Worm (Caenorhabditis elegans) whole organism, L1 larva: ENCODE measurements around the gene F29C12.6.
A peak's percentile ranks its signal among the peaks of the same experiment; 100 is the strongest.
"Not testable (repeated sequence)": the region's sequence is repeated elsewhere in the genome, so short reads cannot be mapped to it uniquely, and the experiment has no call there.

ENCODE experiments used
- C04F5.9 ChIP-seq: sonication (generic microtip); optimal IDR thresholded peaks from 2 replicates; lab custom pipeline; 2016; ENCODE audit warnings: missing genetic modification characterization, missing compliant biosample characterization
- C16A3.4 ChIP-seq: fragments of 150-350 bp; optimal IDR thresholded peaks from 2 replicates; lab custom pipeline; 2014; ENCODE audit warnings: missing biosample characterization, missing genetic modification characterization
- C34B4.2 ChIP-seq: sonication (generic microtip); optimal IDR thresholded peaks from 2 replicates; lab custom pipeline; 2017; ENCODE audit warnings: mild to moderate bottlenecking, missing genetic modification characterization, missing compliant biosample characterization
- F16B12.6 ChIP-seq: fragments of 150-350 bp; optimal IDR thresholded peaks from 2 replicates; lab custom pipeline; 2014; ENCODE audit warnings: missing biosample characterization, missing genetic modification characterization
- Y116A8C.19 ChIP-seq: sonication (generic microtip); optimal IDR thresholded peaks from 2 replicates; lab custom pipeline; 2016; ENCODE audit warnings: missing compliant biosample characterization, missing genetic modification characterization, borderline replicate concordance
- alr-1 ChIP-seq: fragments of 200-800 bp; sonication (Bioruptor generic); optimal IDR thresholded peaks from 2 replicates; lab custom pipeline; 2018; ENCODE audit warnings: borderline replicate concordance, mild to moderate bottlenecking, missing genetic modification characterization, missing compliant biosample characterization
- aly-2 ChIP-seq: fragments of 150-350 bp; optimal IDR thresholded peaks from 2 replicates; lab custom pipeline; 2014; ENCODE audit warnings: missing biosample characterization, missing genetic modification characterization
- blmp-1 ChIP-seq: fragments of 150-350 bp; optimal IDR thresholded peaks from 2 replicates; lab custom pipeline; 2014; ENCODE audit warnings: missing biosample characterization, missing genetic modification characterization
- ceh-82 ChIP-seq, 3 experiments: fragments of 150-350 bp in 1 of 3; sonication (generic microtip) in 2 of 3; optimal IDR thresholded peaks; 2 replicates each; lab custom pipeline; 2014 to 2017; ENCODE audit warnings: missing biosample characterization in 3 of 3, missing genetic modification characterization in 3 of 3
- ceh-90 ChIP-seq: sonication (generic microtip); optimal IDR thresholded peaks from 2 replicates; lab custom pipeline; 2016; ENCODE audit warnings: missing genetic modification characterization, missing compliant biosample characterization
- dsc-1 ChIP-seq: sonication (generic microtip); optimal IDR thresholded peaks from 2 replicates; lab custom pipeline; 2016; ENCODE audit warnings: mild to moderate bottlenecking, missing genetic modification characterization, missing compliant biosample characterization
- efl-1 ChIP-seq, 4 experiments: fragments of 150-350 bp; optimal IDR thresholded peaks in 3 of 4; peaks in 1 of 4; 1 replicate in 1 of 4; 2 replicates in 3 of 4; lab custom pipeline; 2014; ENCODE audit warnings: missing biosample characterization in 2 of 4, missing genetic modification characterization in 2 of 4, missing genetic modification reagents in 2 of 4
- efl-3 ChIP-seq: fragments of 200-800 bp; sonication (Bioruptor generic); optimal IDR thresholded peaks from 2 replicates; lab custom pipeline; 2018; ENCODE audit warnings: mild to moderate bottlenecking, missing genetic modification characterization, missing compliant biosample characterization
- elt-3 ChIP-seq, 6 experiments: fragments of 150-350 bp in 1 of 6; sonication (generic microtip); optimal IDR thresholded peaks; 2 replicates each; lab custom pipeline; 2017 to 2018; ENCODE audit warnings: missing biosample characterization in 6 of 6, missing genetic modification characterization in 6 of 6, inconsistent platforms in 1 of 6
- fkh-8 ChIP-seq: sonication (generic microtip); optimal IDR thresholded peaks from 2 replicates; lab custom pipeline; 2016; ENCODE audit warnings: mild to moderate bottlenecking, missing genetic modification characterization, missing compliant biosample characterization
- irx-1 ChIP-seq: sonication (generic microtip); optimal IDR thresholded peaks from 2 replicates; lab custom pipeline; 2016; ENCODE audit warnings: missing genetic modification characterization, missing compliant biosample characterization
- isw-1 ChIP-seq: fragments of 200-800 bp; sonication (Bioruptor generic); IDR thresholded peaks from 2 replicates; pipeline ENCODE4 v1.3.6; 2022; ENCODE audit warnings: missing genetic modification characterization, missing compliant biosample characterization
- jun-1 ChIP-seq: fragments of 150-350 bp; optimal IDR thresholded peaks from 2 replicates; lab custom pipeline; 2014; ENCODE audit warnings: missing biosample characterization, missing genetic modification reagents, missing genetic modification characterization
- lin-15B ChIP-seq: fragments of 150-350 bp; sonication (generic microtip); optimal IDR thresholded peaks from 3 replicates; lab custom pipeline; 2014; ENCODE audit warnings: missing biosample characterization, missing genetic modification characterization
- lin-39 ChIP-seq: fragments of 150-350 bp; optimal IDR thresholded peaks from 2 replicates; lab custom pipeline; 2014; ENCODE audit warnings: missing biosample characterization, missing genetic modification reagents, missing genetic modification characterization
- lir-3 ChIP-seq: sonication (generic microtip); optimal IDR thresholded peaks from 2 replicates; lab custom pipeline; 2016; ENCODE audit warnings: mild to moderate bottlenecking, missing genetic modification characterization, moderate library complexity, missing compliant biosample characterization; ENCODE audit not compliant: poor library complexity
- lsy-2 ChIP-seq, 2 experiments: fragments of 150-350 bp; optimal IDR thresholded peaks; 2 replicates each; lab custom pipeline; 2014; ENCODE audit warnings: missing biosample characterization in 2 of 2, missing genetic modification characterization in 2 of 2
- mab-9 ChIP-seq: fragments of 200-800 bp; sonication (Bioruptor generic); IDR thresholded peaks from 2 replicates; pipeline ENCODE4 v1.3.6; 2022; ENCODE audit warnings: missing genetic modification reagents, missing genetic modification characterization, missing compliant biosample characterization
- nhr-11 ChIP-seq: fragments of 150-350 bp; optimal IDR thresholded peaks from 2 replicates; lab custom pipeline; 2014; ENCODE audit warnings: missing biosample characterization, missing genetic modification characterization
- nhr-12 ChIP-seq: sonication (generic microtip); optimal IDR thresholded peaks from 2 replicates; lab custom pipeline; 2017; ENCODE audit warnings: missing biosample characterization, missing genetic modification characterization
- nhr-19 ChIP-seq: fragments of 200-800 bp; sonication (Bioruptor generic); conservative IDR thresholded peaks from 2 replicates; pipeline ENCODE4 v1.3.6; 2022; ENCODE audit warnings: missing genetic modification characterization, missing compliant biosample characterization
- nhr-20 ChIP-seq: sonication (generic microtip); optimal IDR thresholded peaks from 2 replicates; lab custom pipeline; 2016; ENCODE audit warnings: mild to moderate bottlenecking, missing genetic modification characterization, missing compliant biosample characterization
- nhr-28 ChIP-seq: fragments of 150-350 bp; optimal IDR thresholded peaks from 2 replicates; lab custom pipeline; 2014; ENCODE audit warnings: missing biosample characterization, missing genetic modification characterization
- nhr-47 ChIP-seq: sonication (generic microtip); optimal IDR thresholded peaks from 2 replicates; lab custom pipeline; 2016; ENCODE audit warnings: mild to moderate bottlenecking, missing genetic modification characterization, moderate library complexity, missing compliant biosample characterization
- nhr-71 ChIP-seq: sonication (generic microtip); optimal IDR thresholded peaks from 2 replicates; lab custom pipeline; 2016; ENCODE audit warnings: mild to moderate bottlenecking, missing genetic modification characterization, moderate library complexity, missing compliant biosample characterization
- nhr-76 ChIP-seq: sonication (generic microtip); optimal IDR thresholded peaks from 2 replicates; lab custom pipeline; 2017; ENCODE audit warnings: missing biosample characterization, missing genetic modification characterization
- nhr-77 ChIP-seq: fragments of 150-350 bp; optimal IDR thresholded peaks from 2 replicates; lab custom pipeline; 2014; ENCODE audit warnings: missing biosample characterization, missing genetic modification characterization
- nhr-90 ChIP-seq: sonication (generic microtip); optimal IDR thresholded peaks from 2 replicates; lab custom pipeline; 2016; ENCODE audit warnings: mild to moderate bottlenecking, missing genetic modification characterization, missing compliant biosample characterization; ENCODE audit not compliant: poor library complexity
- pag-3 ChIP-seq: sonication (generic microtip); optimal IDR thresholded peaks from 2 replicates; lab custom pipeline; 2017; ENCODE audit warnings: missing genetic modification characterization, mild to moderate bottlenecking, missing compliant biosample characterization, antibody characterized with exemption, borderline replicate concordance; ENCODE audit not compliant: insufficient read depth
- pqm-1 ChIP-seq: sonication (generic microtip); optimal IDR thresholded peaks from 3 replicates; lab custom pipeline; 2017; ENCODE audit warnings: missing biosample characterization, missing genetic modification characterization
- skn-1 ChIP-seq: fragments of 150-350 bp; optimal IDR thresholded peaks from 2 replicates; lab custom pipeline; 2014; ENCODE audit warnings: missing biosample characterization, missing genetic modification characterization
- snpc-4 ChIP-seq: fragments of 150-350 bp; optimal IDR thresholded peaks from 2 replicates; lab custom pipeline; 2014; ENCODE audit warnings: missing biosample characterization, missing genetic modification characterization
- snu-23 ChIP-seq: sonication (generic microtip); optimal IDR thresholded peaks from 2 replicates; lab custom pipeline; 2016; ENCODE audit warnings: missing genetic modification characterization, missing compliant biosample characterization
- sup-37 ChIP-seq: fragments of 200-800 bp; sonication (Bioruptor generic); optimal IDR thresholded peaks from 2 replicates; lab custom pipeline; 2018; ENCODE audit warnings: mild to moderate bottlenecking, missing genetic modification characterization, missing compliant biosample characterization
- tlp-1 ChIP-seq: fragments of 150-350 bp; optimal IDR thresholded peaks from 2 replicates; lab custom pipeline; 2014; ENCODE audit warnings: missing biosample characterization, missing genetic modification characterization
- unc-130 ChIP-seq: fragments of 150-350 bp; optimal IDR thresholded peaks from 2 replicates; lab custom pipeline; 2017; ENCODE audit warnings: missing biosample characterization, missing genetic modification characterization, inconsistent platforms
- unc-86 ChIP-seq: sonication (generic microtip); optimal IDR thresholded peaks from 2 replicates; lab custom pipeline; 2016; ENCODE audit warnings: missing genetic modification characterization, missing compliant biosample characterization
- xbp-1 ChIP-seq: sonication (generic microtip); optimal IDR thresholded peaks from 2 replicates; lab custom pipeline; 2016; ENCODE audit warnings: missing genetic modification characterization, missing compliant biosample characterization
- zip-4 ChIP-seq: fragments of 200-800 bp; sonication (Bioruptor generic); optimal IDR thresholded peaks from 2 replicates; lab custom pipeline; 2018; ENCODE audit warnings: mild to moderate bottlenecking, missing genetic modification characterization, moderate library complexity, missing compliant biosample characterization
- ztf-4 ChIP-seq: fragments of 150-350 bp; optimal IDR thresholded peaks from 2 replicates; lab custom pipeline; 2014; ENCODE audit warnings: missing biosample characterization, missing genetic modification characterization

Gene F29C12.6

ce11 chrII:13129602-13130001, at the start of gene F29C12.6:
TSS of gene F29C12.6 (plus strand) at chrII:13129902.
- TF ChIP-seq skn-1 (tag; lab: Kevin White, UChicago) (no peak), pqm-1 (tag; lab: Kevin White, UChicago) (no peak), nhr-11 (tag; lab: Kevin White, UChicago) (no peak), unc-130 (no peak), lsy-2 (tag; optimal IDR thresholded peaks at IDR 0.05; lab: Kevin White, UChicago) (no peak), C34B4.2 (tag; lab: Kevin White, UChicago) (no peak), nhr-28 (tag; lab: Kevin White, UChicago) (no peak), elt-3 (tag; optimal IDR thresholded peaks at IDR 0.05; lab: Kevin White, UChicago) (no peak), nhr-90 (tag; lab: Kevin White, UChicago) (no peak), alr-1 (tag; lab: Kevin White, UChicago) (no peak), sup-37 (GFP tag; lab: Kevin White, UChicago) (no peak), Y116A8C.19 (tag; lab: Kevin White, UChicago) (no peak), nhr-76 (tag; lab: Kevin White, UChicago) (no peak), C04F5.9 (tag; lab: Kevin White, UChicago) (no peak), jun-1 (tag; lab: Kevin White, UChicago) (no peak)

- not testable (repeated sequence) for TF ChIP-seq irx-1, nhr-12, unc-86 (tag; lab: Kevin White, UChicago)
These were observed 49.1 kb upstream of the F29C12.6 start, which contains the start of gene Y81G3A.2 for ce11 chrII:13080607-13081006. TSS of gene Y81G3A.2 (plus strand) at chrII:13080907.

ce11 chrII:13082403-13082802, 47.3 kb upstream of the F29C12.6 start, which contains the start of gene Y81G3A.6:
TSS of gene Y81G3A.6 (minus strand) at chrII:13082503.
- not testable (repeated sequence) for TF ChIP-seq nhr-77 (tag; lab: Kevin White, UChicago); ztf-4 (tag; lab: Kevin White, UChicago); lir-3
- TF ChIP-seq, all 84 proteins: peak for 0; not testable (repeated sequence) for 84

ce11 chrII:13083752-13084214, 45.9 kb upstream of the F29C12.6 start, which contains the start of the genes Y81G3A.1 and gcn-2:
TSS of gene Y81G3A.1 (minus strand) at chrII:13083926.
TSS of gene gcn-2 (plus strand) at chrII:13084164.
- TF ChIP-seq unc-130 (peak; percentile 43), snu-23 (peak; percentile 66), irx-1 (tag; lab: Kevin White, UChicago) (peak; percentile 52), nhr-47 (peak; percentile 77), lin-39 (tag; lab: Kevin White, UChicago) (peak; percentile 9), aly-2 (tag; lab: Kevin White, UChicago) (peak; percentile 24), pqm-1 (tag; lab: Kevin White, UChicago) (no peak), isw-1 (peak; percentile 45), ceh-90 (tag; lab: Kevin White, UChicago) (no peak), zip-4 (GFP tag; lab: Kevin White, UChicago) (peak; percentile 23), lin-15B (tag; lab: Kevin White, UChicago) (peak; percentile 38), tlp-1 (no peak), F16B12.6 (tag; lab: Kevin White, UChicago) (peak; percentile 97), xbp-1 (tag; lab: Kevin White, UChicago) (peak; percentile 60), dsc-1 (tag; lab: Kevin White, UChicago) (peak; percentile 65), nhr-19 (GFP tag; lab: Robert Waterston, UW) (peak; percentile 69), efl-1 (optimal IDR thresholded peaks at IDR 0.05; lab: Kevin White, UChicago) (peak; percentile 97 to 98), efl-1 (GFP tag; optimal IDR thresholded peaks at IDR 0.05 in 1 of 2; lab: Kevin White, UChicago) (peak; percentile 98 to 100), fkh-8 (tag; lab: Kevin White, UChicago) (peak; percentile 16), lsy-2 (tag; optimal IDR thresholded peaks at IDR 0.05; lab: Kevin White, UChicago) (peak; percentile 64 to 76), unc-86 (tag; lab: Kevin White, UChicago) (peak; percentile 11), pag-3 (tag; lab: Kevin White, UChicago) (no peak), efl-3 (GFP tag; lab: Kevin White, UChicago) (no peak), ceh-82 (tag; optimal IDR thresholded peaks at IDR 0.05; lab: Kevin White, UChicago) (peak; percentile 50 to 64 (median 62)), C04F5.9 (tag; lab: Kevin White, UChicago) (peak; percentile 22), nhr-20 (tag; lab: Kevin White, UChicago) (peak; percentile 51), mab-9 (peak; percentile 26; the same call in 1 of the 2 replicates), C16A3.4 (tag; lab: Kevin White, UChicago) (peak; percentile 47), blmp-1 (peak; percentile 84), nhr-71 (tag; lab: Kevin White, UChicago) (peak; percentile 71), snpc-4 (tag; lab: Kevin White, UChicago) (peak; percentile 71)
